Worm (Caenorhabditis elegans): Measurements from ENCODE around the gene nep-8.

ce11 chrII:3368097-3368496 is 35.5 kb upstream of the nep-8 start, which contains the start of gene Y49F6C.7:
- no peak for TF ChIP-seq dao-5 (tag; optimal IDR thresholded peaks at IDR 0.05)
- no peak for TF ChIP-seq him-1 (tag; optimal IDR thresholded peaks at IDR 0.05)

All from whole organism, L4/young adult.